Fruit fly (Drosophila melanogaster) whole organism, embryonic: Measurements from ENCODE around the gene THADA.

Experiments used
- CG10431 ChIP-seq: fragments of 200-800 bp; sonication (Bioruptor generic); optimal IDR thresholded peaks from 3 replicates; lab custom pipeline; 2018; ENCODE audit warnings: missing biosample characterization, mild to moderate bottlenecking, missing genetic modification characterization
- CG11398 ChIP-seq: fragments of 200-800 bp; sonication (Bioruptor generic); optimal IDR thresholded peaks from 2 replicates; lab custom pipeline; 2016; ENCODE audit warnings: missing biosample characterization, missing genetic modification characterization
- CG11504 ChIP-seq: fragments of 200-800 bp; sonication (Bioruptor generic); optimal IDR thresholded peaks from 3 replicates; lab custom pipeline; 2019; ENCODE audit warnings: missing biosample characterization, mild to moderate bottlenecking, missing genetic modification characterization, moderate library complexity
- CG12391 ChIP-seq: fragments of 200-800 bp; sonication (Bioruptor generic); optimal IDR thresholded peaks from 3 replicates; lab custom pipeline; 2018; ENCODE audit warnings: missing biosample characterization, mild to moderate bottlenecking, missing genetic modification characterization, moderate library complexity
- CG12659 ChIP-seq: fragments of 200-800 bp; sonication (Bioruptor generic); optimal IDR thresholded peaks from 3 replicates; lab custom pipeline; 2017; ENCODE audit warnings: mild to moderate bottlenecking, missing biosample characterization, missing genetic modification reagents, missing genetic modification characterization
- CG13287 ChIP-seq: fragments of 200-800 bp; sonication (Bioruptor generic); IDR thresholded peaks from 2 replicates; pipeline ENCODE4 v1.3.6; 2022; ENCODE audit warnings: missing biosample characterization, missing genetic modification characterization; ENCODE audit not compliant: partially characterized antibody
- CG13424 ChIP-seq: fragments of 200-800 bp; sonication (Bioruptor generic); optimal IDR thresholded peaks from 2 replicates; lab custom pipeline; 2019; ENCODE audit warnings: missing biosample characterization, mild to moderate bottlenecking, missing genetic modification characterization, moderate library complexity
- CG1529 ChIP-seq: fragments of 200-800 bp; sonication (Bioruptor generic); optimal IDR thresholded peaks from 3 replicates; lab custom pipeline; 2018; ENCODE audit warnings: missing biosample characterization, missing genetic modification characterization
- CG1602 ChIP-seq: fragments of 200-800 bp; sonication (Bioruptor generic); optimal IDR thresholded peaks from 3 replicates; lab custom pipeline; 2016; ENCODE audit warnings: missing biosample characterization, missing genetic modification characterization
- CG1603 ChIP-seq: fragments of 200-800 bp; sonication (Bioruptor generic); optimal IDR thresholded peaks from 2 replicates; lab custom pipeline; 2019; ENCODE audit warnings: missing biosample characterization, mild to moderate bottlenecking, missing genetic modification characterization, moderate library complexity
- CG16815 ChIP-seq: fragments of 200-800 bp; sonication (Bioruptor generic); optimal IDR thresholded peaks from 3 replicates; lab custom pipeline; 2017; ENCODE audit warnings: missing biosample characterization, mild to moderate bottlenecking, missing genetic modification characterization
- CG17186 ChIP-seq: fragments of 200-800 bp; sonication (Bioruptor generic); optimal IDR thresholded peaks from 3 replicates; lab custom pipeline; 2017; ENCODE audit warnings: missing biosample characterization, missing genetic modification reagents, missing genetic modification characterization
- CG30403 ChIP-seq: fragments of 200-800 bp; sonication (Bioruptor generic); optimal IDR thresholded peaks from 3 replicates; lab custom pipeline; 2016; ENCODE audit warnings: missing biosample characterization, missing genetic modification characterization
- CG32532 ChIP-seq: fragments of 200-800 bp; sonication (Bioruptor generic); IDR thresholded peaks from 2 replicates; pipeline ENCODE4 v1.3.6; 2022; ENCODE audit warnings: missing biosample characterization, missing genetic modification characterization
- CG32767 ChIP-seq: fragments of 200-800 bp; sonication (Bioruptor generic); IDR thresholded peaks from 2 replicates; pipeline ENCODE4 v1.3.6; 2022; ENCODE audit warnings: missing biosample characterization, missing genetic modification characterization
- CG3407 ChIP-seq: fragments of 200-800 bp; sonication (Bioruptor generic); optimal IDR thresholded peaks from 2 replicates; lab custom pipeline; 2018; ENCODE audit warnings: missing biosample characterization, mild to moderate bottlenecking, missing genetic modification characterization
- CG34376 ChIP-seq: fragments of 200-800 bp; sonication (Bioruptor generic); optimal IDR thresholded peaks from 2 replicates; lab custom pipeline; 2018; ENCODE audit warnings: missing biosample characterization, mild to moderate bottlenecking, missing genetic modification characterization
- CG4820 ChIP-seq: fragments of 200-800 bp; sonication (Bioruptor generic); optimal IDR thresholded peaks from 3 replicates; lab custom pipeline; 2016; ENCODE audit warnings: missing biosample characterization, missing genetic modification characterization
- CG7839 ChIP-seq: fragments of 200-800 bp; sonication (Bioruptor generic); optimal IDR thresholded peaks from 3 replicates; lab custom pipeline; 2018; ENCODE audit warnings: missing biosample characterization, mild to moderate bottlenecking, missing genetic modification characterization, moderate library complexity
- CG8359 ChIP-seq: fragments of 200-800 bp; sonication (Bioruptor generic); optimal IDR thresholded peaks from 2 replicates; lab custom pipeline; 2017; ENCODE audit warnings: missing biosample characterization, mild to moderate bottlenecking, missing genetic modification characterization, borderline replicate concordance
- CG8388 ChIP-seq: fragments of 200-800 bp; sonication (Bioruptor generic); optimal IDR thresholded peaks from 2 replicates; lab custom pipeline; 2019; ENCODE audit warnings: missing biosample characterization, mild to moderate bottlenecking, missing genetic modification characterization, moderate library complexity
- CG9437 ChIP-seq: fragments of 200-800 bp; sonication (Bioruptor generic); optimal IDR thresholded peaks from 2 replicates; lab custom pipeline; 2018; ENCODE audit warnings: missing biosample characterization, mild to moderate bottlenecking, missing genetic modification characterization
- CG9727 ChIP-seq: fragments of 200-800 bp; sonication (Bioruptor generic); optimal IDR thresholded peaks from 3 replicates; lab custom pipeline; 2017; ENCODE audit warnings: missing biosample characterization, mild to moderate bottlenecking, missing genetic modification characterization
- D ChIP-seq, 2 experiments: fragments of 200-800 bp in 1 of 2; fragments of >200 bp in 1 of 2; sonication (Bioruptor generic) in 1 of 2; optimal IDR thresholded peaks; 2 replicates in 1 of 2; 3 replicates in 1 of 2; lab custom pipeline; 2017; ENCODE audit warnings: mild to moderate bottlenecking in 1 of 2, missing biosample characterization in 1 of 2, missing genetic modification characterization in 1 of 2, missing genetic modification reagents in 1 of 2
- D19A ChIP-seq: fragments of 200-800 bp; optimal IDR thresholded peaks from 3 replicates; lab custom pipeline; 2019; ENCODE audit warnings: missing biosample characterization, mild to moderate bottlenecking, missing genetic modification characterization, moderate library complexity
- Rfx ChIP-seq: fragments of 200-800 bp; sonication (Bioruptor generic); IDR thresholded peaks from 2 replicates; pipeline ENCODE4 v1.3.6; 2022; ENCODE audit warnings: missing biosample characterization, missing genetic modification characterization
- Rx ChIP-seq: fragments of 200-800 bp; sonication (Bioruptor generic); IDR thresholded peaks from 2 replicates; pipeline ENCODE4 v1.3.6; 2022; ENCODE audit warnings: missing biosample characterization, missing genetic modification characterization
- Sin3A ChIP-seq: fragments of >200 bp; optimal IDR thresholded peaks from 2 replicates; lab custom pipeline; 2018
- Sox100B ChIP-seq: fragments of 200-800 bp; sonication (Bioruptor generic); optimal IDR thresholded peaks from 3 replicates; lab custom pipeline; 2018; ENCODE audit warnings: missing biosample characterization, mild to moderate bottlenecking, missing genetic modification characterization
- Ssrp ChIP-seq: fragments of 200-800 bp; sonication (Bioruptor generic); optimal IDR thresholded peaks from 2 replicates; lab custom pipeline; 2018; ENCODE audit warnings: missing biosample characterization, mild to moderate bottlenecking, missing genetic modification characterization, moderate library complexity
- Trl ChIP-seq, 3 experiments: fragments of >200 bp in 2 of 3; fragments of 200-800 bp in 1 of 3; sonication (Bioruptor generic) in 1 of 3; optimal IDR thresholded peaks; 2 replicates in 1 of 3; 3 replicates in 2 of 3; lab custom pipeline; 2016 to 2017; ENCODE audit warnings: missing biosample characterization in 1 of 3, missing genetic modification characterization in 1 of 3
- Xbp1 ChIP-seq: fragments of 200-800 bp; sonication (Bioruptor generic); optimal IDR thresholded peaks from 3 replicates; lab custom pipeline; 2016; ENCODE audit warnings: missing biosample characterization, mild to moderate bottlenecking, missing genetic modification characterization
- dmrt99B ChIP-seq: fragments of 200-800 bp; sonication (Bioruptor generic); optimal IDR thresholded peaks from 2 replicates; lab custom pipeline; 2018; ENCODE audit warnings: missing biosample characterization, mild to moderate bottlenecking, missing genetic modification characterization, moderate library complexity
- fd3F ChIP-seq: fragments of 200-800 bp; sonication (Bioruptor generic); optimal IDR thresholded peaks from 2 replicates; lab custom pipeline; 2018; ENCODE audit warnings: missing biosample characterization, mild to moderate bottlenecking, missing genetic modification characterization, moderate library complexity
- hkb ChIP-seq, 2 experiments: fragments of 200-800 bp in 1 of 2; fragments of >200 bp in 1 of 2; sonication (Bioruptor generic) in 1 of 2; IDR thresholded peaks in 1 of 2; optimal IDR thresholded peaks in 1 of 2; 2 replicates each; pipeline versions ENCODE4 v1.3.6 to Lab custom; 2017 to 2022; ENCODE audit warnings: missing biosample characterization in 1 of 2, missing genetic modification characterization in 1 of 2
- ind ChIP-seq: fragments of 200-800 bp; sonication (Bioruptor generic); optimal IDR thresholded peaks from 3 replicates; lab custom pipeline; 2016; ENCODE audit warnings: missing biosample characterization, missing genetic modification characterization
- ken ChIP-seq: fragments of 200-800 bp; sonication (Bioruptor generic); IDR thresholded peaks from 3 replicates; pipeline ENCODE4 v1.3.6; 2022; ENCODE audit warnings: missing biosample characterization, missing genetic modification characterization
- peb ChIP-seq: fragments of 200-800 bp; sonication (Bioruptor generic); IDR thresholded peaks from 2 replicates; pipeline ENCODE4 v1.3.6; 2022; ENCODE audit warnings: missing biosample characterization, missing genetic modification characterization
- pita ChIP-seq: fragments of 200-800 bp; sonication (Bioruptor generic); optimal IDR thresholded peaks from 2 replicates; lab custom pipeline; 2017; ENCODE audit warnings: missing biosample characterization, mild to moderate bottlenecking, missing genetic modification characterization
- psq ChIP-seq: fragments of 200-800 bp; sonication (Bioruptor generic); optimal IDR thresholded peaks from 2 replicates; lab custom pipeline; 2017; ENCODE audit warnings: missing biosample characterization, missing genetic modification characterization
- rib ChIP-seq: fragments of 200-800 bp; sonication (Bioruptor generic); IDR thresholded peaks from 2 replicates; pipeline ENCODE4 v1.3.6; 2022; ENCODE audit warnings: missing biosample characterization, missing genetic modification characterization
- sima ChIP-seq: fragments of 200-800 bp; sonication (Bioruptor generic); optimal IDR thresholded peaks from 2 replicates; lab custom pipeline; 2016; ENCODE audit warnings: missing biosample characterization, missing genetic modification characterization
- twi ChIP-seq: fragments of 200-800 bp; optimal IDR thresholded peaks from 2 replicates; lab custom pipeline; 2019; ENCODE audit warnings: missing biosample characterization, mild to moderate bottlenecking, missing genetic modification characterization, moderate library complexity
- unpg ChIP-seq: fragments of 200-800 bp; sonication (Bioruptor generic); optimal IDR thresholded peaks from 3 replicates; lab custom pipeline; 2018; ENCODE audit warnings: missing biosample characterization, mild to moderate bottlenecking, missing genetic modification characterization, moderate library complexity

The THADA gene

dm6 chrX:19884204-19884603 is 18.9 kb upstream of the THADA start (continued):
- peak; percentile 63 for TF ChIP-seq CG11504 (tag; lab: Kevin White, UChicago)
- no peak for TF ChIP-seq sima (GFP tag; lab: Kevin White, UChicago)
- TF ChIP-seq dmrt99B (tag; lab: Kevin White, UChicago): peak; percentile 54
- TF ChIP-seq CG11398 (GFP tag; lab: Kevin White, UChicago): no peak
- TF ChIP-seq CG32532 (GFP tag; lab: Robert Waterston, UW): no peak
- no peak for TF ChIP-seq CG34376
- TF ChIP-seq CG1529 (GFP tag; lab: Kevin White, UChicago): peak; percentile 12
- peak; percentile 39 for TF ChIP-seq CG12391 (tag; lab: Kevin White, UChicago)
- no peak for TF ChIP-seq rib (GFP tag; lab: Robert Waterston, UW)
- no peak for TF ChIP-seq hkb (optimal IDR thresholded peaks at IDR 0.05; lab: Kevin White, UChicago)
- TF ChIP-seq hkb (GFP tag; IDR thresholded peaks at IDR 0.05; lab: Robert Waterston, UW): no peak
- no peak for TF ChIP-seq psq (GFP tag; lab: Kevin White, UChicago)
- no peak for TF ChIP-seq Rfx (GFP tag; lab: Robert Waterston, UW)
- TF ChIP-seq Trl (optimal IDR thresholded peaks at IDR 0.05; lab: Kevin White, UChicago): no peak
- no peak for TF ChIP-seq Trl (GFP tag; optimal IDR thresholded peaks at IDR 0.05; lab: Kevin White, UChicago)
- peak; percentile 25 for TF ChIP-seq D19A (tag; lab: Kevin White, UChicago)
- peak; percentile 0 for TF ChIP-seq CG4820 (GFP tag; lab: Kevin White, UChicago)
- TF ChIP-seq CG3407 (GFP tag; lab: Kevin White, UChicago): peak; percentile 16
- TF ChIP-seq twi (tag; lab: Kevin White, UChicago): no peak
- peak; percentile 30 for TF ChIP-seq CG1603 (tag; lab: Kevin White, UChicago)
- no peak for TF ChIP-seq peb (GFP tag; lab: Robert Waterston, UW)
- TF ChIP-seq Rx: no peak
- TF ChIP-seq fd3F: no peak
- peak; percentile 24 for TF ChIP-seq CG13424
- no peak for TF ChIP-seq CG16815 (GFP tag; lab: Kevin White, UChicago)
- no peak for TF ChIP-seq ken (GFP tag; lab: Robert Waterston, UW)
- peak; percentile 31 for TF ChIP-seq CG7839
- TF ChIP-seq Sin3A: no peak
- TF ChIP-seq CG30403: peak; percentile 53
- no peak for TF ChIP-seq D (optimal IDR thresholded peaks at IDR 0.05; lab: Kevin White, UChicago)
- TF ChIP-seq D (GFP tag; optimal IDR thresholded peaks at IDR 0.05; lab: Kevin White, UChicago): peak; percentile 28
- TF ChIP-seq CG10431 (GFP tag; lab: Kevin White, UChicago): no peak
- no peak for TF ChIP-seq CG12659
- TF ChIP-seq Ssrp (tag; lab: Kevin White, UChicago): peak; percentile 34
- TF ChIP-seq ind (GFP tag; lab: Kevin White, UChicago): peak; percentile 13
- peak; percentile 37 for TF ChIP-seq CG9727 (GFP tag; lab: Kevin White, UChicago)
- TF ChIP-seq Sox100B (GFP tag; lab: Kevin White, UChicago): peak; percentile 55
- peak; percentile 27 for TF ChIP-seq CG9437 (GFP tag; lab: Kevin White, UChicago)
- TF ChIP-seq CG13287: no peak
- no peak for TF ChIP-seq unpg (GFP tag; lab: Kevin White, UChicago)
- TF ChIP-seq CG1602: no peak
- peak; percentile 31 for TF ChIP-seq CG8388
- TF ChIP-seq CG17186: no peak
- no peak for TF ChIP-seq CG8359
- peak; percentile 13 for TF ChIP-seq Xbp1
- no peak for TF ChIP-seq CG32767 (GFP tag; lab: Robert Waterston, UW)
- TF ChIP-seq pita: no peak
